Fruit fly (Drosophila melanogaster) whole organism, prepupa: ENCODE measurements around the gene CkIalpha.

Source experiments
- Eip78C ChIP-seq: fragments of 200-800 bp; sonication (Bioruptor generic); peaks from one replicate; lab custom pipeline; 2016; ENCODE audit warnings: missing biosample characterization, missing genetic modification characterization
- Ets96B ChIP-seq: fragments of 200-800 bp; optimal IDR thresholded peaks from 2 replicates; lab custom pipeline; 2019; ENCODE audit warnings: missing biosample characterization, mild to moderate bottlenecking, missing genetic modification characterization, moderate library complexity
- achi ChIP-seq: fragments of 200-800 bp; sonication (Bioruptor generic); optimal IDR thresholded peaks from 3 replicates; lab custom pipeline; 2016; ENCODE audit warnings: missing biosample characterization, missing genetic modification characterization

dm6 chrX:12666471-12666884 lies 13.1 kb downstream of the CkIalpha start:
- TF ChIP-seq achi (peak; percentile 85), Ets96B (tag; lab: Kevin White, UChicago) (peak; percentile 87), Eip78C (GFP tag; lab: Kevin White, UChicago) (peak; percentile 95)
